Fruit fly (Drosophila melanogaster): ENCODE measurements around the gene Pmi.

Gene Pmi

dm6 chr3L:5789663-5790062, 9.8 kb downstream of the Pmi start (continued):
- no peak for TF ChIP-seq CG9876 (GFP tag; optimal IDR thresholded peaks at IDR 0.05)
- no peak for TF ChIP-seq Six4 (GFP tag; optimal IDR thresholded peaks at IDR 0.05)
- TF ChIP-seq Tbp (GFP tag; optimal IDR thresholded peaks at IDR 0.05): no peak
- no peak for TF ChIP-seq CG8089 (GFP tag; optimal IDR thresholded peaks at IDR 0.05)
- TF ChIP-seq CG8359 (GFP tag; optimal IDR thresholded peaks at IDR 0.05; ENCODE audit: borderline replicate concordance): no peak
- no peak for TF ChIP-seq Asciz (GFP tag; optimal IDR thresholded peaks at IDR 0.05)
- no peak for TF ChIP-seq CG6272 (GFP tag; IDR thresholded peaks at IDR 0.05)
- no peak for TF ChIP-seq Lim3 (GFP tag; IDR thresholded peaks at IDR 0.05)
- TF ChIP-seq mld (GFP tag; IDR thresholded peaks at IDR 0.05; ENCODE audit: partially characterized antibody): no peak
- TF ChIP-seq E2f1 (GFP tag; IDR thresholded peaks at IDR 0.05): no peak
- peak; percentile 95 for TF ChIP-seq E2f2 (GFP tag; IDR thresholded peaks at IDR 0.05)
- no peak for TF ChIP-seq CG9932 (GFP tag; IDR thresholded peaks at IDR 0.05)
- no peak for TF ChIP-seq Bgb (GFP tag; IDR thresholded peaks at IDR 0.05; ENCODE audit: partially characterized antibody)
- no peak for TF ChIP-seq C15 (GFP tag; IDR thresholded peaks at IDR 0.05)
- no peak for TF ChIP-seq gce (GFP tag; IDR thresholded peaks at IDR 0.05)
- TF ChIP-seq vfl (GFP tag; optimal IDR thresholded peaks at IDR 0.05): peak; percentile 13
- no peak for TF ChIP-seq gsb-n (tag; optimal IDR thresholded peaks at IDR 0.05)
- no peak for TF ChIP-seq ttk (GFP tag; IDR thresholded peaks at IDR 0.05)
- no peak for TF ChIP-seq fd3F (GFP tag; optimal IDR thresholded peaks at IDR 0.05)
- TF ChIP-seq BtbVII (GFP tag; optimal IDR thresholded peaks at IDR 0.05): no peak
- no peak for TF ChIP-seq lola (GFP tag; optimal IDR thresholded peaks at IDR 0.05)
- peak; percentile 24 for TF ChIP-seq grau (tag; optimal IDR thresholded peaks at IDR 0.05)
- peak; percentile 7 for TF ChIP-seq stwl (tag; optimal IDR thresholded peaks at IDR 0.05)
- TF ChIP-seq Side (GFP tag; optimal IDR thresholded peaks at IDR 0.05): peak; percentile 51
- no peak; the same call in 2 of the 3 replicates for TF ChIP-seq ci (GFP tag; IDR thresholded peaks at IDR 0.05)
- TF ChIP-seq btn (GFP tag; optimal IDR thresholded peaks at IDR 0.05): no peak
- no peak for TF ChIP-seq Aef1 (GFP tag; IDR thresholded peaks at IDR 0.05)
- peak; percentile 16 for TF ChIP-seq CG10979 (tag; optimal IDR thresholded peaks at IDR 0.05)
- TF ChIP-seq CG42726 (GFP tag; IDR thresholded peaks at IDR 0.05; ENCODE audit: partially characterized antibody): no peak
- TF ChIP-seq usp (GFP tag; optimal IDR thresholded peaks at IDR 0.05): no peak
- TF ChIP-seq CG30403 (GFP tag; optimal IDR thresholded peaks at IDR 0.05): peak; percentile 47
- no peak for TF ChIP-seq fru (optimal IDR thresholded peaks at IDR 0.05)
- no peak for TF ChIP-seq Mes4 (GFP tag; optimal IDR thresholded peaks at IDR 0.05)
- no peak for TF ChIP-seq CG34376 (GFP tag; optimal IDR thresholded peaks at IDR 0.05)
- TF ChIP-seq CG7357 (GFP tag; IDR thresholded peaks at IDR 0.05): no peak
- peak; percentile 100 for TF ChIP-seq grn (GFP tag; optimal IDR thresholded peaks at IDR 0.05)
- no peak for TF ChIP-seq kni (GFP tag; optimal IDR thresholded peaks at IDR 0.05)
- peak; percentile 20; the same call in 1 of the 3 replicates for TF ChIP-seq row (GFP tag; IDR thresholded peaks at IDR 0.05)
- TF ChIP-seq scrt (GFP tag; optimal IDR thresholded peaks at IDR 0.05): peak; percentile 84
- no peak for TF ChIP-seq CG16813 (GFP tag; IDR thresholded peaks at IDR 0.05; ENCODE audit: partially characterized antibody)
- TF ChIP-seq Ssrp (tag; optimal IDR thresholded peaks at IDR 0.05): no peak
- TF ChIP-seq CG17802 (tag; optimal IDR thresholded peaks at IDR 0.05): no peak
- peak; percentile 38 for TF ChIP-seq zfh2 (GFP tag; optimal IDR thresholded peaks at IDR 0.05)
- no peak for TF ChIP-seq CG14667 (GFP tag; IDR thresholded peaks at IDR 0.05)
- peak; percentile 38 for TF ChIP-seq mirr (GFP tag; optimal IDR thresholded peaks at IDR 0.05)
- TF ChIP-seq CG12299 (tag; optimal IDR thresholded peaks at IDR 0.05): no peak
- no peak for TF ChIP-seq CG12104 (GFP tag; optimal IDR thresholded peaks at IDR 0.05)
- TF ChIP-seq CG32772 (GFP tag; IDR thresholded peaks at IDR 0.05): no peak
- no peak for TF ChIP-seq fd96Cb (tag; optimal IDR thresholded peaks at IDR 0.05)
- no peak for TF ChIP-seq toy (GFP tag; IDR thresholded peaks at IDR 0.05)
- TF ChIP-seq CG7786 (GFP tag; optimal IDR thresholded peaks at IDR 0.05): no peak
- TF ChIP-seq disco-r (GFP tag; optimal IDR thresholded peaks at IDR 0.05): no peak
- no peak for TF ChIP-seq repo (GFP tag; optimal IDR thresholded peaks at IDR 0.05)

Measured in whole organism, embryonic.